Worm (Caenorhabditis elegans): Measurements from ENCODE around the gene R02D5.8.
A peak's percentile ranks its signal among the peaks of the same experiment; 100 is the strongest.

DNA sequence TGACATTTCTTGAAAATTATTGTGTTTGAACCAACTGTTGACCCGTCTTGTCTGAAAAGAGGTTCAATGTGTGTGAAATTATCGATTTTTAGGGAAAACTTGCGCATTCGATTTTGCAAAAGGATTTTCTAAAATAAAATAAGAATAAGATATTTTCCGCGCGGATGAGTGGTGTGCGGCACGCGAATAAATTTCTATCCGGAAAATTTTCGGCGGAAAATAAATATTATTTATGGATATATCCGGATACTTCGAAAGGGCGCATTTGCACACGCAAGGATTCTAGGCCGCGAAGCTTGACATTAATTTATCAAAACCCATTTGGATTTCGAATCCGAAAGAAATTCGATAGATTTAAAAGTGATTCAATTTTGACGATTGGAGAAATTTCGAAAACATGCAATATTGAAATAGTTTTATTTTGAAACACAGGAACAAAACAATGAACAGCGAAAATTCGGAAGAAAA is 26.7 kb upstream of the R02D5.8 start, which contains the start of gene rike-1:
- TF ChIP-seq mep-1 (tag; optimal IDR thresholded peaks at IDR 0.05) (peak; percentile 57), pha-4 (tag; optimal IDR thresholded peaks at IDR 0.05) (no peak), drap-1 (GFP tag; optimal IDR thresholded peaks at IDR 0.05) (no peak), unc-39 (tag; optimal IDR thresholded peaks at IDR 0.05) (no peak), zip-8 (tag; optimal IDR thresholded peaks at IDR 0.05) (no peak), lin-13 (tag; optimal IDR thresholded peaks at IDR 0.05) (no peak), lsy-2 (tag; optimal IDR thresholded peaks at IDR 0.05) (no peak), nhr-28 (tag; optimal IDR thresholded peaks at IDR 0.05) (no peak), unc-62 (GFP tag; optimal IDR thresholded peaks at IDR 0.05) (no peak), nhr-237 (tag; optimal IDR thresholded peaks at IDR 0.05) (no peak), snpc-4 (tag; optimal IDR thresholded peaks at IDR 0.05) (no peak), cnd-1 (tag; optimal IDR thresholded peaks at IDR 0.05) (no peak), ztf-11 (tag; optimal IDR thresholded peaks at IDR 0.05) (no peak), nhr-12 (tag; optimal IDR thresholded peaks at IDR 0.05) (no peak)

Measured in whole organism, mixed stage, embryonic.